Worm (Caenorhabditis elegans) whole organism, L4 larva: Measurements from ENCODE around the gene CD4.8.

Source experiments
- ama-1 ChIP-seq: fragments of 150-350 bp; optimal IDR thresholded peaks from 2 replicates; lab custom pipeline; 2014; ENCODE audit warnings: inconsistent platforms, mixed read lengths
- cey-2 ChIP-seq: sonication (generic microtip); optimal IDR thresholded peaks from 3 replicates; lab custom pipeline; 2017; ENCODE audit warnings: missing genetic modification characterization, mild to moderate bottlenecking, missing compliant biosample characterization, antibody characterized with exemption, borderline replicate concordance; ENCODE audit not compliant: insufficient read depth
- lin-38 ChIP-seq: fragments of 200-800 bp; sonication (Bioruptor generic); IDR thresholded peaks from 2 replicates; pipeline ENCODE4 v1.3.6; 2022; ENCODE audit warnings: missing genetic modification reagents, missing genetic modification characterization, missing compliant biosample characterization
- unc-130 ChIP-seq: sonication (generic microtip); optimal IDR thresholded peaks from 2 replicates; lab custom pipeline; 2016; ENCODE audit warnings: missing genetic modification reagents, missing genetic modification characterization, missing compliant biosample characterization

DNA sequence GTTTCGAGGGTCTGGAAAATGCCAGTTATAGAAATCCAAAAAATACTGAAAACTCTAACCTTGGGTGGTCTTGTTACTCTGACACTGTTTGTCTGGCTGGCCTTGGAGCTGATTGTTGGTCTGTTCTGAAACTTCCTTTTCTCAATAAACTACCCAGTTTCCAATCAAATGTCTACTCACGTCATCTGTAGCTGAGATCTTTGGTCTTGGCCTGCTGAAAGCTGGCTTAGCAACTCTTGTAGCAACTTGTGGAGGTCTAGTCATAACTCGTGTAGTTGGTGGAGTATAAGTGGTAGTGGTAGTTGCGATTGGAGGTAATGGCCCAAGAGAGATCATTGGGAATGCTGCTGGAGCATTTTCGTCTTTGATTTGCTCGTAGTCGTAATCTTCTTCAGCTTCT lies 9.0 kb upstream of the CD4.8 start:
- TF ChIP-seq cey-2 (tag; lab: Kevin White, UChicago) (no peak), lin-38 (GFP tag; lab: Robert Waterston, UW) (no peak), ama-1 (no peak), unc-130 (GFP tag; lab: Kevin White, UChicago) (no peak)
